Fruit fly (Drosophila melanogaster) whole organism, embryonic: ENCODE data around the gene Inx7.

Experiments
- CG11398 ChIP-seq: fragments of 200-800 bp; sonication (Bioruptor generic); optimal IDR thresholded peaks from 2 replicates; lab custom pipeline; 2016; ENCODE audit warnings: missing biosample characterization, missing genetic modification characterization
- CG15011 ChIP-seq: fragments of 200-800 bp; sonication (Bioruptor generic); optimal IDR thresholded peaks from 3 replicates; lab custom pipeline; 2018; ENCODE audit warnings: missing biosample characterization, mild to moderate bottlenecking, missing genetic modification characterization
- CG15073 ChIP-seq: fragments of 200-800 bp; sonication (Bioruptor generic); optimal IDR thresholded peaks from 2 replicates; lab custom pipeline; 2016; ENCODE audit warnings: missing biosample characterization, missing genetic modification characterization
- CG1647 ChIP-seq: fragments of 200-800 bp; sonication (Bioruptor generic); optimal IDR thresholded peaks from 3 replicates; lab custom pipeline; 2016; ENCODE audit warnings: missing biosample characterization, missing genetic modification characterization
- CG17359 ChIP-seq: fragments of 200-800 bp; sonication (Bioruptor generic); optimal IDR thresholded peaks from 3 replicates; lab custom pipeline; 2018; ENCODE audit warnings: missing biosample characterization, mild to moderate bottlenecking, missing genetic modification characterization, moderate library complexity
- CG17385 ChIP-seq: fragments of 200-800 bp; sonication (Bioruptor generic); optimal IDR thresholded peaks from 3 replicates; lab custom pipeline; 2018; ENCODE audit warnings: missing biosample characterization, mild to moderate bottlenecking, missing genetic modification characterization
- CG18476 ChIP-seq: fragments of 200-800 bp; sonication (Bioruptor generic); optimal IDR thresholded peaks from 2 replicates; lab custom pipeline; 2016; ENCODE audit warnings: missing biosample characterization, mild to moderate bottlenecking, missing genetic modification characterization
- CG2199 ChIP-seq: fragments of 200-800 bp; sonication (Bioruptor generic); IDR thresholded peaks from 3 replicates; pipeline ENCODE4 v1.3.6; 2022; ENCODE audit warnings: missing biosample characterization, missing genetic modification characterization
- CG34224 ChIP-seq: fragments of 200-800 bp; sonication (Bioruptor generic); IDR thresholded peaks from 3 replicates; pipeline ENCODE4 v1.3.6; 2022; ENCODE audit warnings: missing biosample characterization, missing genetic modification characterization; ENCODE audit not compliant: partially characterized antibody
- CG3847 ChIP-seq: fragments of 200-800 bp; sonication (Bioruptor generic); IDR thresholded peaks from 2 replicates; pipeline ENCODE4 v1.3.6; 2022; ENCODE audit warnings: missing biosample characterization, missing genetic modification characterization
- CG4282 ChIP-seq: fragments of 200-800 bp; sonication (Bioruptor generic); optimal IDR thresholded peaks from 2 replicates; lab custom pipeline; 2016; ENCODE audit warnings: missing biosample characterization, missing genetic modification characterization
- CG6765 ChIP-seq: fragments of 200-800 bp; sonication (Bioruptor generic); optimal IDR thresholded peaks from 3 replicates; lab custom pipeline; 2017; ENCODE audit warnings: missing biosample characterization, mild to moderate bottlenecking, missing genetic modification characterization
- CG6791 ChIP-seq: fragments of 200-800 bp; sonication (Bioruptor generic); IDR thresholded peaks from 3 replicates; pipeline ENCODE4 v1.3.6; 2022; ENCODE audit warnings: missing biosample characterization, missing genetic modification characterization; ENCODE audit not compliant: partially characterized antibody
- CG7745 ChIP-seq: fragments of 200-800 bp; sonication (Bioruptor generic); optimal IDR thresholded peaks from 2 replicates; lab custom pipeline; 2018; ENCODE audit warnings: missing biosample characterization, mild to moderate bottlenecking, missing genetic modification characterization, moderate library complexity
- Dfd ChIP-seq, 2 experiments: fragments of >200 bp; optimal IDR thresholded peaks; 2 replicates each; lab custom pipeline; 2017; ENCODE audit warnings: missing biosample characterization in 2 of 2, missing genetic modification characterization in 2 of 2
- E2f2 ChIP-seq: fragments of 200-800 bp; sonication (Bioruptor generic); IDR thresholded peaks from 2 replicates; pipeline ENCODE4 v1.3.6; 2022; ENCODE audit warnings: missing biosample characterization, missing genetic modification characterization
- Elba2 ChIP-seq: fragments of 200-800 bp; sonication (Bioruptor generic); optimal IDR thresholded peaks from 3 replicates; lab custom pipeline; 2016; ENCODE audit warnings: missing biosample characterization, missing genetic modification characterization
- HLH54F ChIP-seq: fragments of 200-800 bp; sonication (Bioruptor generic); optimal IDR thresholded peaks from 3 replicates; lab custom pipeline; 2016; ENCODE audit warnings: missing biosample characterization, missing genetic modification characterization
- Hmr ChIP-seq: fragments of 200-800 bp; sonication (Bioruptor generic); optimal IDR thresholded peaks from 3 replicates; lab custom pipeline; 2017; ENCODE audit warnings: mild to moderate bottlenecking, missing biosample characterization, missing genetic modification reagents, missing genetic modification characterization
- Hr39 ChIP-seq: fragments of >200 bp; optimal IDR thresholded peaks from 2 replicates; lab custom pipeline; 2017
- Mrtf ChIP-seq: fragments of 200-800 bp; sonication (Bioruptor generic); IDR thresholded peaks from 3 replicates; pipeline ENCODE4 v1.3.6; 2022; ENCODE audit warnings: missing biosample characterization, missing genetic modification characterization
- Nf-YA ChIP-seq: fragments of 200-800 bp; sonication (Bioruptor generic); IDR thresholded peaks from 2 replicates; pipeline ENCODE4 v1.3.6; 2022; ENCODE audit warnings: missing biosample characterization, missing genetic modification characterization
- Oli ChIP-seq: fragments of 200-800 bp; sonication (Bioruptor generic); optimal IDR thresholded peaks from 2 replicates; lab custom pipeline; 2018; ENCODE audit warnings: missing biosample characterization, mild to moderate bottlenecking, missing genetic modification characterization, moderate library complexity
- Rx ChIP-seq: fragments of 200-800 bp; sonication (Bioruptor generic); IDR thresholded peaks from 2 replicates; pipeline ENCODE4 v1.3.6; 2022; ENCODE audit warnings: missing biosample characterization, missing genetic modification characterization
- Sox100B ChIP-seq: fragments of 200-800 bp; sonication (Bioruptor generic); optimal IDR thresholded peaks from 3 replicates; lab custom pipeline; 2018; ENCODE audit warnings: missing biosample characterization, mild to moderate bottlenecking, missing genetic modification characterization
- TFAM ChIP-seq: fragments of 200-800 bp; sonication (Bioruptor generic); optimal IDR thresholded peaks from 2 replicates; lab custom pipeline; 2017; ENCODE audit warnings: missing biosample characterization, missing genetic modification characterization, inconsistent platforms
- bab2 ChIP-seq: fragments of 200-800 bp; sonication (Bioruptor generic); optimal IDR thresholded peaks from 2 replicates; lab custom pipeline; 2016; ENCODE audit warnings: missing biosample characterization, missing genetic modification characterization
- cato ChIP-seq: fragments of 200-800 bp; sonication (Bioruptor generic); optimal IDR thresholded peaks from 2 replicates; lab custom pipeline; 2016; ENCODE audit warnings: missing biosample characterization, missing genetic modification characterization, borderline replicate concordance
- caup ChIP-seq: fragments of 200-800 bp; sonication (Bioruptor generic); optimal IDR thresholded peaks from 3 replicates; lab custom pipeline; 2017; ENCODE audit warnings: missing biosample characterization, mild to moderate bottlenecking, missing genetic modification characterization, moderate library complexity; ENCODE audit not compliant: severe bottlenecking
- crp ChIP-seq, 2 experiments: fragments of 200-800 bp; sonication (Bioruptor generic); optimal IDR thresholded peaks; 2 replicates in 1 of 2; 3 replicates in 1 of 2; lab custom pipeline; 2017; ENCODE audit warnings: missing biosample characterization in 2 of 2, missing genetic modification characterization in 2 of 2, mild to moderate bottlenecking in 1 of 2, moderate library complexity in 1 of 2
- ems ChIP-seq: fragments of 200-800 bp; sonication (Bioruptor generic); optimal IDR thresholded peaks from 3 replicates; lab custom pipeline; 2016; ENCODE audit warnings: missing biosample characterization, missing genetic modification characterization
- fd64A ChIP-seq: fragments of 200-800 bp; sonication (Bioruptor generic); optimal IDR thresholded peaks from 3 replicates; lab custom pipeline; 2018; ENCODE audit warnings: missing biosample characterization, mild to moderate bottlenecking, missing genetic modification characterization
- fd96Cb ChIP-seq: fragments of 200-800 bp; sonication (Bioruptor generic); optimal IDR thresholded peaks from 2 replicates; lab custom pipeline; 2018; ENCODE audit warnings: missing biosample characterization, mild to moderate bottlenecking, missing genetic modification characterization, moderate library complexity
- inv ChIP-seq: fragments of 200-800 bp; sonication (Bioruptor generic); IDR thresholded peaks from 2 replicates; pipeline ENCODE4 v1.3.6; 2022; ENCODE audit warnings: missing biosample characterization, missing genetic modification characterization; ENCODE audit not compliant: partially characterized antibody
- pan ChIP-seq, 4 experiments: fragments of >200 bp in 3 of 4; fragments of 200-800 bp in 1 of 4; sonication (Bioruptor generic) in 1 of 4; optimal IDR thresholded peaks in 3 of 4; IDR thresholded peaks in 1 of 4; 2 replicates each; pipeline versions ENCODE4 v1.3.6 to Lab custom; 2017 to 2022; ENCODE audit warnings: missing biosample characterization in 2 of 4, missing genetic modification characterization in 2 of 4, mixed read lengths in 1 of 4
- sna ChIP-seq: fragments of 200-800 bp; sonication (Bioruptor generic); IDR thresholded peaks from 2 replicates; pipeline ENCODE4 v1.3.6; 2022; ENCODE audit warnings: missing biosample characterization, missing genetic modification characterization; ENCODE audit not compliant: partially characterized antibody
- unc-4 ChIP-seq: fragments of 200-800 bp; sonication (Bioruptor generic); IDR thresholded peaks from 2 replicates; pipeline ENCODE4 v1.3.6; 2022; ENCODE audit warnings: missing biosample characterization, missing genetic modification characterization; ENCODE audit not compliant: partially characterized antibody
- wek ChIP-seq: fragments of 200-800 bp; sonication (Bioruptor generic); optimal IDR thresholded peaks from 3 replicates; lab custom pipeline; 2018; ENCODE audit warnings: missing biosample characterization, mild to moderate bottlenecking, missing genetic modification characterization, moderate library complexity

Inx7 gene

DNA sequence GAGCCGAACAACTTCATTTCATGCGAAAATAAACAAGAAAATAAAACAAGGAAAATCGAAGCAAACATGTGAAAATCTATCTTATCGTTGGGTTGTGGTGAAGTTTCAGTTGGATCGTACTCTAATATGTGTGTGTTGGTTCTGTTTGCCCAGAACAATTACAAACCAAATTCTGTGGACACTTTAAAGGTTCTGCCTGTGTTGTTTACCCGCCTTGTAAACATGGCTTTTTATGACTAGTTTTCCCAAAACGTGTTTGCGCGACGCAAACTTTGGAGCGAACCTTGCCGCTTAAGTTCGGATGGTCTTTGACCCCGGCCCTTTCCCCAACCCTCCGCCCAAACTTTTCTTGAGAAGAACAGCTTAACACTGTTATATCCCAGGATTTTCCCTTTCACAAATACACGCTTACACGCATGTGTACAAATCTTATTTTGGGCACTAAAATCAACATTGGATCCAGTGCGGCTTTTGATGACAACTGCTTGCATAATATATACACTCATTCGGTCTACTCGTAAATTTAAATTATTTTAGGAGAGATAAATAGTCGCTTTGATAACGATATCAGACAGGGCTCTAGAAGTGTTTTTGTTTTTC lies 10.8 kb upstream of the Inx7 start (continued):
- TF ChIP-seq CG6765 (GFP tag; lab: Kevin White, UChicago), result peak; percentile 35
- no peak for TF ChIP-seq Dfd (GFP tag; optimal IDR thresholded peaks at IDR 0.05; lab: Kevin White, UChicago)
- peak; percentile 90 for TF ChIP-seq bab2 (GFP tag; lab: Kevin White, UChicago)
- no peak for TF ChIP-seq CG34224 (GFP tag; lab: Robert Waterston, UW)
- TF ChIP-seq caup (GFP tag; lab: Kevin White, UChicago), result peak; percentile 84
- peak; percentile 14 for TF ChIP-seq CG15073 (GFP tag; lab: Kevin White, UChicago)
- peak; percentile 61 for TF ChIP-seq Rx
- TF ChIP-seq unc-4 (GFP tag; lab: Robert Waterston, UW), result no peak
- TF ChIP-seq CG18476 (GFP tag; lab: Kevin White, UChicago), result peak; percentile 82
- no peak for TF ChIP-seq CG6791 (GFP tag; lab: Robert Waterston, UW)
- TF ChIP-seq Sox100B, result peak; percentile 85
- TF ChIP-seq CG11398 (GFP tag; lab: Kevin White, UChicago), result peak; percentile 94
- peak; percentile 43; the same call in 1 of the 3 replicates for TF ChIP-seq Mrtf (GFP tag; lab: Robert Waterston, UW)
- peak; percentile 56 for TF ChIP-seq fd96Cb
- no peak for TF ChIP-seq inv (GFP tag; lab: Robert Waterston, UW)
- peak; percentile 67; the same call in 1 of the 3 replicates for TF ChIP-seq CG2199 (GFP tag; lab: Robert Waterston, UW)
- TF ChIP-seq crp (GFP tag; optimal IDR thresholded peaks at IDR 0.05; lab: Kevin White, UChicago), result peak in 1 of 2 experiments; percentile 46
- peak; percentile 41 for TF ChIP-seq CG3847 (GFP tag; lab: Robert Waterston, UW)
- TF ChIP-seq CG1647 (GFP tag; lab: Kevin White, UChicago), result peak; percentile 73
- TF ChIP-seq Elba2 (GFP tag; lab: Kevin White, UChicago), result no peak
- peak; percentile 54 for TF ChIP-seq CG4282 (GFP tag; lab: Kevin White, UChicago)
- TF ChIP-seq CG7745 (tag; lab: Kevin White, UChicago), result peak; percentile 95
- peak; percentile 95 for TF ChIP-seq fd64A
- peak; percentile 81 for TF ChIP-seq CG15011 (GFP tag; lab: Kevin White, UChicago)
- TF ChIP-seq HLH54F (GFP tag; lab: Kevin White, UChicago), result peak; percentile 26
- no peak for TF ChIP-seq pan (optimal IDR thresholded peaks at IDR 0.05; lab: Kevin White, UChicago)
- peak in 1 of 2 experiments; percentile 74 for TF ChIP-seq pan (GFP tag; optimal IDR thresholded peaks at IDR 0.05 in 1 of 2, IDR thresholded peaks at IDR 0.05 in 1 of 2)
- TF ChIP-seq Hmr (GFP tag; lab: Kevin White, UChicago), result peak; percentile 87
- TF ChIP-seq Hr39 (lab: Kevin White, UChicago), result no peak
- peak; percentile 39; the same call in 1 of the 2 replicates for TF ChIP-seq Nf-YA (GFP tag; lab: Robert Waterston, UW)
- TF ChIP-seq CG17359 (tag; lab: Kevin White, UChicago), result peak; percentile 83
- TF ChIP-seq Oli (tag; lab: Kevin White, UChicago), result peak; percentile 39
- peak; percentile 71 for TF ChIP-seq CG17385 (GFP tag; lab: Kevin White, UChicago)
- no peak for TF ChIP-seq sna
- TF ChIP-seq cato (GFP tag; lab: Kevin White, UChicago), result peak; percentile 51
- TF ChIP-seq ems (GFP tag; lab: Kevin White, UChicago), result peak; percentile 61
- peak; percentile 64 for TF ChIP-seq TFAM (GFP tag; lab: Kevin White, UChicago)
- peak; percentile 91 for TF ChIP-seq wek
- TF ChIP-seq E2f2, result peak; percentile 65
